Worm (Caenorhabditis elegans): Measurements from ENCODE around the gene C06A1.6.

DNA sequence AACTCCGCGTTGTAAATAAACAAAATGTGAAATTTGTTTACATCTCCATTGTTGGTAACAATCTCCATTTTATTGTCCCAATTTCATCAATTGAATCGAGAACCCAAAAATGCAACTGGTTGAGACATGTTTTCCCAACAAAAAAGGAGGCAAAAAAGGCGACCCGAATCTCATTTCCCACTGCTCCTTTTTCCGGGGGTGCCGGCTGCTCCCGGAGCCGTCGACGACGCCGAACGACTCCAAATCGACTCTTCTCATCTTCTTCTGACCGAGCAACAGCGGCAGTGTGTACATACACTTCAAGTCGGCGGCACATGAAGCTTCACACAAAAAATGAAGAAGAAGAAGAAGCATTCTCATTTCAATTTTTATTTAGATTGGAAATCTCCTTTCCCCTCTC lies 2.0 kb upstream of the C06A1.6 start:
- TF ChIP-seq him-1 (tag; optimal IDR thresholded peaks at IDR 0.05) (no peak), W03F9.2 (tag; optimal IDR thresholded peaks at IDR 0.05) (no peak), dao-5 (tag; optimal IDR thresholded peaks at IDR 0.05) (no peak)
